Worm (Caenorhabditis elegans) whole organism, early embryonic: ENCODE data around the gene K05F6.14.

ENCODE experiments used
- B0310.2 ChIP-seq: sonication (generic microtip); optimal IDR thresholded peaks from 2 replicates; lab custom pipeline; 2016; ENCODE audit warnings: mild to moderate bottlenecking, missing genetic modification characterization, missing compliant biosample characterization
- aly-1 ChIP-seq: sonication (generic microtip); optimal IDR thresholded peaks from 2 replicates; lab custom pipeline; 2016; ENCODE audit warnings: missing genetic modification characterization, missing compliant biosample characterization
- ama-1 ChIP-seq: fragments of 150-350 bp; optimal IDR thresholded peaks from 2 replicates; lab custom pipeline; 2014
- ceh-13 ChIP-seq: fragments of 200-800 bp; sonication (Bioruptor generic); optimal IDR thresholded peaks from 2 replicates; lab custom pipeline; 2018; ENCODE audit warnings: mild to moderate bottlenecking, missing genetic modification characterization, missing compliant biosample characterization
- ceh-36 ChIP-seq: sonication (generic microtip); optimal IDR thresholded peaks from 2 replicates; lab custom pipeline; 2016; ENCODE audit warnings: missing genetic modification characterization, inconsistent platforms, missing compliant biosample characterization
- flt-1 ChIP-seq: fragments of 200-800 bp; sonication (Bioruptor generic); IDR thresholded peaks from 2 replicates; pipeline ENCODE4 v1.3.6; 2022; ENCODE audit warnings: missing genetic modification characterization, missing compliant biosample characterization
- hmbx-1 ChIP-seq: sonication (generic microtip); optimal IDR thresholded peaks from 2 replicates; lab custom pipeline; 2016; ENCODE audit warnings: mild to moderate bottlenecking, missing genetic modification characterization, missing compliant biosample characterization
- hmg-4 ChIP-seq: fragments of 200-800 bp; sonication (Bioruptor generic); optimal IDR thresholded peaks from 2 replicates; lab custom pipeline; 2018; ENCODE audit warnings: mild to moderate bottlenecking, missing genetic modification characterization, missing compliant biosample characterization
- hnd-1 ChIP-seq: sonication (generic microtip); optimal IDR thresholded peaks from 2 replicates; lab custom pipeline; 2016; ENCODE audit warnings: missing genetic modification characterization, missing compliant biosample characterization
- pes-1 ChIP-seq: fragments of 200-800 bp; sonication (Bioruptor generic); IDR thresholded peaks from 2 replicates; pipeline ENCODE4 v1.3.6; 2022; ENCODE audit warnings: missing genetic modification reagents, missing genetic modification characterization, missing compliant biosample characterization
- sea-1 ChIP-seq: fragments of 200-800 bp; sonication (Bioruptor generic); conservative IDR thresholded peaks from 2 replicates; pipeline ENCODE4 v1.3.6; 2022; ENCODE audit warnings: missing genetic modification characterization, missing compliant biosample characterization
- tbx-11 ChIP-seq: fragments of 200-800 bp; sonication (Bioruptor generic); IDR thresholded peaks from 2 replicates; pipeline ENCODE4 v1.3.6; 2022; ENCODE audit warnings: missing genetic modification characterization, missing compliant biosample characterization
- tra-4 ChIP-seq: sonication (generic microtip); optimal IDR thresholded peaks from 2 replicates; lab custom pipeline; 2017; ENCODE audit warnings: missing genetic modification characterization, missing compliant biosample characterization

DNA sequence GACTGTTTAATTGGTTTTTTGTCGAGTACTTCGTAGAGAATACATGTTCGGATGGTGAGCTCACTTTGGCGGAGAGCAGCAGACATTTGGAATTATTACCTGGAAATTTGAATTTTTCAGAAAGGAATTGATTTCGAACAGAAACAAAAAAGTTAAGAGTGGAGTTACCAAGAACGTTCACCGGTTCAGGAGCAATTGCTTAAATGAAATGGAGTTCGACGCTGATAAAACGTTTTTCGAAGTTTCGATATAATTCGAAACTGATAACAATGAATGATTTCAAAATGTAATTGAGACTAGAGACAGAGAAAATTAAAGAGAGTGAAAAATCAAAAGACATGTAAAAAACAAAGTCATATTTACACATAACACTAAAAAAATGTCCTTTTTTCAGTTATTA lies 48.7 kb downstream of the K05F6.14 start, which contains the start of gene fbxa-163:
- TF ChIP-seq ama-1 = no peak
- no peak for TF ChIP-seq B0310.2
- no peak for TF ChIP-seq sea-1 (GFP tag; lab: Robert Waterston, UW)
- TF ChIP-seq ceh-13 (GFP tag; lab: Kevin White, UChicago) = no peak
- TF ChIP-seq tbx-11 (GFP tag; lab: Robert Waterston, UW) = no peak
- no peak for TF ChIP-seq pes-1 (GFP tag; lab: Robert Waterston, UW)
- no peak for TF ChIP-seq tra-4
- TF ChIP-seq hmbx-1 (tag; lab: Kevin White, UChicago) = no peak
- TF ChIP-seq flt-1 = no peak
- no peak for TF ChIP-seq hnd-1 (tag; lab: Kevin White, UChicago)
- TF ChIP-seq hmg-4 (GFP tag; lab: Kevin White, UChicago) = no peak
- TF ChIP-seq aly-1 (tag; lab: Kevin White, UChicago) = no peak
- TF ChIP-seq ceh-36 (tag; lab: Kevin White, UChicago) = no peak
